Fruit fly (Drosophila melanogaster) Kc167 (cell line): ENCODE measurements around the gene amd.

Experiments used
- Myc ChIP-seq: fragments of >200 bp; optimal IDR thresholded peaks from 2 replicates; lab custom pipeline; 2017; ENCODE audit warnings: missing external identifiers
- psq ChIP-seq: fragments of >200 bp; optimal IDR thresholded peaks from 2 replicates; lab custom pipeline; 2017; ENCODE audit warnings: missing external identifiers
- ttk ChIP-seq: sonication (Bioruptor generic); optimal IDR thresholded peaks from 2 replicates; lab custom pipeline; 2017; ENCODE audit warnings: missing external identifiers

DNA sequence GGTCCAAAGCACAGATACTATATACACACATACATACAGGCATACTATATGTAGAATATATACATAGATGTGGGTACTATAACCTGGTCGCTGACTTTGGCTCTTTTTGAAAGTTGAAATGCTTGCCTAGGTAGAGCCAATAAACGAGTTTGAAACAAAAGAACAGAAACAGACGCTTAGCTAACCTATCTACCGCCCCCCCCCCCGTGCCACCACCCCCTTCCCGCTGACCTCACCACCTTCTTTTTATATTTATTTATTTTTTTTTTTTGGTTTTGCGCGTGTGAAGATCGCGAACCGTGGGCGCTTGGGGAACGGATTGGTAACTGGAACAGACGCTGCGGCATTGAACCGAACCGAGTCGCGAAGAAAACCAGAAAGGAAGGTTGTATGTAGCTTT, 34.2 kb downstream of the amd start:
- TF ChIP-seq psq (lab: Kevin White, UChicago): no peak
- TF ChIP-seq ttk (lab: Kevin White, UChicago): no peak
- no peak for TF ChIP-seq Myc (lab: Kevin White, UChicago)
